Worm (Caenorhabditis elegans): ENCODE measurements around the gene ZK856.5.
A peak's percentile ranks its signal among the peaks of the same experiment; 100 is the strongest.

- peak; percentile 37 for TF ChIP-seq pha-4 (tag; optimal IDR thresholded peaks at IDR 0.05)
- no peak for TF ChIP-seq ztf-11 (tag; optimal IDR thresholded peaks at IDR 0.05)
- TF ChIP-seq blmp-1 (tag; optimal IDR thresholded peaks at IDR 0.05) = no peak
- no peak for TF ChIP-seq snpc-4 (tag; optimal IDR thresholded peaks at IDR 0.05)
- TF ChIP-seq lin-13 (tag; optimal IDR thresholded peaks at IDR 0.05) = no peak
- TF ChIP-seq M03D4.4 (tag; optimal IDR thresholded peaks at IDR 0.05) = no peak
- no peak for TF ChIP-seq elt-1 (tag; optimal IDR thresholded peaks at IDR 0.05; ENCODE audit: borderline replicate concordance, insufficient read depth)
- no peak for TF ChIP-seq nhr-2 (tag; optimal IDR thresholded peaks at IDR 0.05)
- TF ChIP-seq unc-62 (GFP tag; optimal IDR thresholded peaks at IDR 0.05) = no peak
These were observed 15.0 kb upstream of the ZK856.5 start, which contains the start of the genes ZK856.19 and ZK856.11 for ce11 chrV:10204863-10205338.
